Fruit fly (Drosophila melanogaster) whole organism, embryonic: Measurements from ENCODE around the gene CG15263.

Source experiments
- Abd-B ChIP-seq: fragments of 200-800 bp; sonication (Bioruptor generic); optimal IDR thresholded peaks from 2 replicates; lab custom pipeline; 2018; ENCODE audit warnings: missing biosample characterization, mild to moderate bottlenecking, missing genetic modification characterization, moderate library complexity
- CG1024 ChIP-seq: fragments of 200-800 bp; sonication (Bioruptor generic); IDR thresholded peaks from 2 replicates; pipeline ENCODE4 v1.3.6; 2022; ENCODE audit warnings: missing biosample characterization, missing genetic modification characterization
- CG11085 ChIP-seq: fragments of 200-800 bp; sonication (Bioruptor generic); IDR thresholded peaks from 2 replicates; pipeline ENCODE4 v1.3.6; 2022; ENCODE audit warnings: missing biosample characterization, missing genetic modification characterization
- CG11247 ChIP-seq: fragments of 200-800 bp; sonication (Bioruptor generic); IDR thresholded peaks from 2 replicates; pipeline ENCODE4 v1.3.6; 2022; ENCODE audit warnings: missing biosample characterization, missing genetic modification characterization
- CG11504 ChIP-seq: fragments of 200-800 bp; sonication (Bioruptor generic); optimal IDR thresholded peaks from 3 replicates; lab custom pipeline; 2019; ENCODE audit warnings: missing biosample characterization, mild to moderate bottlenecking, missing genetic modification characterization, moderate library complexity
- CG12744 ChIP-seq: fragments of 200-800 bp; sonication (Bioruptor generic); optimal IDR thresholded peaks from 2 replicates; lab custom pipeline; 2016; ENCODE audit warnings: missing biosample characterization, missing genetic modification characterization
- CG14014 ChIP-seq: fragments of 200-800 bp; sonication (Bioruptor generic); IDR thresholded peaks from 2 replicates; pipeline ENCODE4 v1.3.6; 2022; ENCODE audit warnings: missing biosample characterization, missing genetic modification characterization
- CG14667 ChIP-seq: fragments of 200-800 bp; sonication (Bioruptor generic); IDR thresholded peaks from 2 replicates; pipeline ENCODE4 v1.3.6; 2022; ENCODE audit warnings: missing biosample characterization, missing genetic modification characterization
- CG1529 ChIP-seq: fragments of 200-800 bp; sonication (Bioruptor generic); optimal IDR thresholded peaks from 3 replicates; lab custom pipeline; 2018; ENCODE audit warnings: missing biosample characterization, missing genetic modification characterization
- CG1647 ChIP-seq: fragments of 200-800 bp; sonication (Bioruptor generic); optimal IDR thresholded peaks from 3 replicates; lab custom pipeline; 2016; ENCODE audit warnings: missing biosample characterization, missing genetic modification characterization
- CG1832 ChIP-seq: fragments of 200-800 bp; sonication (Bioruptor generic); optimal IDR thresholded peaks from 2 replicates; lab custom pipeline; 2017; ENCODE audit warnings: missing biosample characterization, mild to moderate bottlenecking, missing genetic modification characterization, inconsistent platforms
- CG2116 ChIP-seq: fragments of 200-800 bp; sonication (Bioruptor generic); optimal IDR thresholded peaks from 3 replicates; lab custom pipeline; 2018; ENCODE audit warnings: missing biosample characterization, mild to moderate bottlenecking, missing genetic modification characterization
- CG2120 ChIP-seq: fragments of 200-800 bp; sonication (Bioruptor generic); optimal IDR thresholded peaks from 3 replicates; lab custom pipeline; 2016; ENCODE audit warnings: missing biosample characterization, missing genetic modification characterization
- CG31365 ChIP-seq: fragments of 200-800 bp; sonication (Bioruptor generic); optimal IDR thresholded peaks from 2 replicates; lab custom pipeline; 2018; ENCODE audit warnings: missing biosample characterization, mild to moderate bottlenecking, missing genetic modification characterization
- CG3163 ChIP-seq: fragments of 200-800 bp; sonication (Bioruptor generic); optimal IDR thresholded peaks from 3 replicates; lab custom pipeline; 2016; ENCODE audit warnings: missing biosample characterization, missing genetic modification characterization
- CG34376 ChIP-seq: fragments of 200-800 bp; sonication (Bioruptor generic); optimal IDR thresholded peaks from 2 replicates; lab custom pipeline; 2018; ENCODE audit warnings: missing biosample characterization, mild to moderate bottlenecking, missing genetic modification characterization
- CG3995 ChIP-seq: fragments of 200-800 bp; sonication (Bioruptor generic); optimal IDR thresholded peaks from 3 replicates; lab custom pipeline; 2016; ENCODE audit warnings: missing biosample characterization, missing genetic modification characterization
- CG4424 ChIP-seq: fragments of 200-800 bp; sonication (Bioruptor generic); optimal IDR thresholded peaks from 3 replicates; lab custom pipeline; 2016; ENCODE audit warnings: missing biosample characterization, missing genetic modification characterization
- CG6813 ChIP-seq: fragments of 200-800 bp; sonication (Bioruptor generic); optimal IDR thresholded peaks from 2 replicates; lab custom pipeline; 2017; ENCODE audit warnings: missing biosample characterization, missing genetic modification characterization, mild to moderate bottlenecking, moderate library complexity, missing genetic modification reagents
- CG7786 ChIP-seq: fragments of 200-800 bp; sonication (Bioruptor generic); optimal IDR thresholded peaks from 2 replicates; lab custom pipeline; 2016; ENCODE audit warnings: missing biosample characterization, missing genetic modification characterization
- CG8478 ChIP-seq: fragments of >200 bp; optimal IDR thresholded peaks from 2 replicates; lab custom pipeline; 2018
- CG8924 ChIP-seq: fragments of 200-800 bp; optimal IDR thresholded peaks from 3 replicates; lab custom pipeline; 2019; ENCODE audit warnings: missing biosample characterization, mild to moderate bottlenecking, missing genetic modification characterization, moderate library complexity
- CG9215 ChIP-seq: fragments of 200-800 bp; sonication (Bioruptor generic); IDR thresholded peaks from 2 replicates; pipeline ENCODE4 v1.3.6; 2022; ENCODE audit warnings: missing biosample characterization, missing genetic modification characterization
- Deaf1 ChIP-seq: fragments of 200-800 bp; optimal IDR thresholded peaks from 3 replicates; lab custom pipeline; 2019; ENCODE audit warnings: missing biosample characterization, mild to moderate bottlenecking, missing genetic modification characterization, moderate library complexity
- Dll ChIP-seq: fragments of 200-800 bp; sonication (Bioruptor generic); IDR thresholded peaks from 4 replicates; pipeline ENCODE4 v1.3.6; 2022; ENCODE audit warnings: missing biosample characterization, missing genetic modification characterization; ENCODE audit not compliant: partially characterized antibody
- ERR ChIP-seq: fragments of 200-800 bp; sonication (Bioruptor generic); optimal IDR thresholded peaks from 2 replicates; lab custom pipeline; 2016; ENCODE audit warnings: missing biosample characterization, missing genetic modification characterization
- Nf-YB ChIP-seq: fragments of 200-800 bp; sonication (Bioruptor generic); optimal IDR thresholded peaks from 3 replicates; lab custom pipeline; 2019; ENCODE audit warnings: missing biosample characterization, mild to moderate bottlenecking, missing genetic modification characterization, moderate library complexity
- NfI ChIP-seq: fragments of 200-800 bp; sonication (Bioruptor generic); optimal IDR thresholded peaks from 3 replicates; lab custom pipeline; 2018; ENCODE audit warnings: missing biosample characterization, mild to moderate bottlenecking, missing genetic modification characterization, moderate library complexity
- Tbp ChIP-seq: fragments of >200 bp; optimal IDR thresholded peaks from 2 replicates; lab custom pipeline; 2018; ENCODE audit warnings: missing biosample characterization, missing genetic modification characterization
- ase ChIP-seq: fragments of 200-800 bp; sonication (Bioruptor generic); IDR thresholded peaks from 3 replicates; pipeline ENCODE4 v1.3.6; 2022; ENCODE audit warnings: missing biosample characterization, missing genetic modification characterization
- bcd ChIP-seq: fragments of 200-800 bp; sonication (Bioruptor generic); optimal IDR thresholded peaks from 2 replicates; lab custom pipeline; 2017; ENCODE audit warnings: missing biosample characterization, mild to moderate bottlenecking, missing genetic modification characterization
- cas ChIP-seq: fragments of 200-800 bp; sonication (Bioruptor generic); IDR thresholded peaks from 2 replicates; pipeline ENCODE4 v1.3.6; 2022; ENCODE audit warnings: missing biosample characterization, missing genetic modification characterization
- dm ChIP-seq: fragments of 200-800 bp; sonication (Bioruptor generic); optimal IDR thresholded peaks from 3 replicates; lab custom pipeline; 2016; ENCODE audit warnings: missing biosample characterization, missing genetic modification characterization
- dmrt11E ChIP-seq: fragments of 200-800 bp; sonication (Bioruptor generic); optimal IDR thresholded peaks from 3 replicates; lab custom pipeline; 2018; ENCODE audit warnings: missing biosample characterization, mild to moderate bottlenecking, missing genetic modification characterization, moderate library complexity
- gfzf ChIP-seq: fragments of 200-800 bp; sonication (Bioruptor generic); optimal IDR thresholded peaks from 2 replicates; lab custom pipeline; 2016; ENCODE audit warnings: missing biosample characterization, mild to moderate bottlenecking, missing genetic modification characterization, moderate library complexity
- hb ChIP-seq: fragments of 200-800 bp; sonication (Bioruptor generic); IDR thresholded peaks from 3 replicates; pipeline ENCODE4 v1.3.6; 2022; ENCODE audit warnings: missing biosample characterization, missing genetic modification characterization; ENCODE audit not compliant: partially characterized antibody
- klu ChIP-seq: fragments of 200-800 bp; sonication (Bioruptor generic); IDR thresholded peaks from 2 replicates; pipeline ENCODE4 v1.3.6; 2022; ENCODE audit warnings: missing biosample characterization, missing genetic modification characterization
- maf-S ChIP-seq: fragments of 200-800 bp; sonication (Bioruptor generic); optimal IDR thresholded peaks from 2 replicates; lab custom pipeline; 2016; ENCODE audit warnings: missing biosample characterization, missing genetic modification characterization
- mam ChIP-seq: fragments of 200-800 bp; sonication (Bioruptor generic); optimal IDR thresholded peaks from 3 replicates; lab custom pipeline; 2016; ENCODE audit warnings: missing biosample characterization, missing genetic modification characterization
- onecut ChIP-seq: fragments of 200-800 bp; sonication (Bioruptor generic); IDR thresholded peaks from 2 replicates; pipeline ENCODE4 v1.3.6; 2022; ENCODE audit warnings: missing biosample characterization, missing genetic modification characterization
- org-1 ChIP-seq: fragments of 200-800 bp; sonication (Bioruptor generic); optimal IDR thresholded peaks from 2 replicates; lab custom pipeline; 2017; ENCODE audit warnings: missing biosample characterization, missing genetic modification characterization
- peb ChIP-seq: fragments of 200-800 bp; sonication (Bioruptor generic); IDR thresholded peaks from 2 replicates; pipeline ENCODE4 v1.3.6; 2022; ENCODE audit warnings: missing biosample characterization, missing genetic modification characterization
- pum ChIP-seq: fragments of 200-800 bp; sonication (Bioruptor generic); optimal IDR thresholded peaks from 2 replicates; lab custom pipeline; 2016; ENCODE audit warnings: missing biosample characterization, missing genetic modification characterization
- repo ChIP-seq: fragments of 200-800 bp; sonication (Bioruptor generic); optimal IDR thresholded peaks from 2 replicates; lab custom pipeline; 2016; ENCODE audit warnings: missing biosample characterization, missing genetic modification characterization
- rib ChIP-seq: fragments of 200-800 bp; sonication (Bioruptor generic); IDR thresholded peaks from 2 replicates; pipeline ENCODE4 v1.3.6; 2022; ENCODE audit warnings: missing biosample characterization, missing genetic modification characterization
- sc ChIP-seq, 3 experiments: fragments of >200 bp in 2 of 3; fragments of 200-800 bp in 1 of 3; sonication (Bioruptor generic) in 1 of 3; optimal IDR thresholded peaks; 2 replicates in 2 of 3; 3 replicates in 1 of 3; lab custom pipeline; 2017; ENCODE audit warnings: mild to moderate bottlenecking in 1 of 3, missing biosample characterization in 1 of 3, missing genetic modification characterization in 1 of 3, missing genetic modification reagents in 1 of 3
- sna ChIP-seq: fragments of 200-800 bp; sonication (Bioruptor generic); IDR thresholded peaks from 2 replicates; pipeline ENCODE4 v1.3.6; 2022; ENCODE audit warnings: missing biosample characterization, missing genetic modification characterization; ENCODE audit not compliant: partially characterized antibody
- sug ChIP-seq: fragments of 200-800 bp; optimal IDR thresholded peaks from 2 replicates; lab custom pipeline; 2019; ENCODE audit warnings: missing biosample characterization, mild to moderate bottlenecking, missing genetic modification characterization, moderate library complexity
- z ChIP-seq: fragments of 200-800 bp; sonication (Bioruptor generic); IDR thresholded peaks from 3 replicates; pipeline ENCODE4 v1.3.6; 2022; ENCODE audit warnings: missing biosample characterization, missing genetic modification characterization
- zfh1 ChIP-seq: fragments of 200-800 bp; sonication (Bioruptor generic); IDR thresholded peaks from 3 replicates; pipeline ENCODE4 v1.3.6; 2022; ENCODE audit warnings: missing biosample characterization, missing genetic modification characterization
- zfh2 ChIP-seq: fragments of 200-800 bp; sonication (Bioruptor generic); optimal IDR thresholded peaks from 2 replicates; lab custom pipeline; 2016; ENCODE audit warnings: missing biosample characterization, missing genetic modification characterization

Gene CG15263

dm6 chr2L:15264483-15264987, 20.3 kb upstream of the CG15263 start, which contains the start of gene yuri (continued):
- TF ChIP-seq CG9215 (GFP tag; lab: Robert Waterston, UW) (no peak), CG3995 (GFP tag; lab: Kevin White, UChicago) (no peak), CG11504 (no peak), hb (no peak), gfzf (GFP tag; lab: Kevin White, UChicago) (no peak), Nf-YB (GFP tag; lab: Kevin White, UChicago) (peak; percentile 23), CG34376 (GFP tag; lab: Kevin White, UChicago) (peak; percentile 81), CG2116 (no peak), CG14014 (GFP tag; lab: Robert Waterston, UW) (peak; percentile 51; the same call in 1 of the 2 replicates), CG1832 (GFP tag; lab: Kevin White, UChicago) (no peak), CG11247 (GFP tag; lab: Robert Waterston, UW) (no peak), CG11085 (GFP tag; lab: Robert Waterston, UW) (no peak), sc (optimal IDR thresholded peaks at IDR 0.05; lab: Kevin White, UChicago) (no peak), sc (GFP tag; optimal IDR thresholded peaks at IDR 0.05; lab: Kevin White, UChicago) (no peak), CG1647 (GFP tag; lab: Kevin White, UChicago) (no peak), CG1529 (GFP tag; lab: Kevin White, UChicago) (no peak), onecut (GFP tag; lab: Robert Waterston, UW) (peak; percentile 61), zfh2 (GFP tag; lab: Kevin White, UChicago) (no peak), CG14667 (GFP tag; lab: Robert Waterston, UW) (no peak), CG12744 (GFP tag; lab: Kevin White, UChicago) (no peak), dmrt11E (tag; lab: Kevin White, UChicago) (peak; percentile 3), rib (GFP tag; lab: Robert Waterston, UW) (peak; percentile 67), CG31365 (tag; lab: Kevin White, UChicago) (peak; percentile 51), klu (GFP tag; lab: Robert Waterston, UW) (no peak), Abd-B (GFP tag; lab: Kevin White, UChicago) (no peak), sna (peak; percentile 53; the same call in 1 of the 2 replicates), CG4424 (GFP tag; lab: Kevin White, UChicago) (no peak), mam (no peak), sug (tag; lab: Kevin White, UChicago) (peak; percentile 47), Deaf1 (tag; lab: Kevin White, UChicago) (peak; percentile 87), maf-S (GFP tag; lab: Kevin White, UChicago) (no peak), bcd (GFP tag; lab: Kevin White, UChicago) (no peak), CG2120 (GFP tag; lab: Kevin White, UChicago) (peak; percentile 19), org-1 (GFP tag; lab: Kevin White, UChicago) (no peak), ERR (no peak), NfI (GFP tag; lab: Kevin White, UChicago) (no peak), CG8924 (peak; percentile 76), repo (peak; percentile 18), CG6813 (GFP tag; lab: Kevin White, UChicago) (peak; percentile 59), Tbp (GFP tag; lab: Kevin White, UChicago) (no peak), CG8478 (lab: Kevin White, UChicago) (no peak), Dll (GFP tag; lab: Robert Waterston, UW) (peak; percentile 57; the same call in 2 of the 4 replicates), dm (GFP tag; lab: Kevin White, UChicago) (peak; percentile 46), ase (GFP tag; lab: Robert Waterston, UW) (no peak), pum (GFP tag; lab: Kevin White, UChicago) (no peak), zfh1 (GFP tag; lab: Robert Waterston, UW) (0 out of 3 replicates have a peak, but pooled peaks have one; percentile 28), CG3163 (GFP tag; lab: Kevin White, UChicago) (no peak), peb (GFP tag; lab: Robert Waterston, UW) (no peak), CG1024 (GFP tag; lab: Robert Waterston, UW) (no peak; the same call in 1 of the 2 replicates), cas (GFP tag; lab: Robert Waterston, UW) (no peak), CG7786 (peak; percentile 16), z (GFP tag; lab: Robert Waterston, UW) (peak; percentile 39; the same call in 1 of the 3 replicates)
